Worm (Caenorhabditis elegans) whole organism, L3 larva: ENCODE data around the gene nuo-3.

Experiments used
- ZK546.5 ChIP-seq: sonication (generic microtip); optimal IDR thresholded peaks from 2 replicates; lab custom pipeline; 2017; ENCODE audit warnings: missing biosample characterization, missing genetic modification characterization
- aly-2 ChIP-seq: fragments of 150-350 bp; optimal IDR thresholded peaks from 2 replicates; lab custom pipeline; 2014; ENCODE audit warnings: missing biosample characterization, missing genetic modification characterization
- ama-1 ChIP-seq: fragments of 150-350 bp; optimal IDR thresholded peaks from 2 replicates; lab custom pipeline; 2018
- ceh-16 ChIP-seq: sonication (generic microtip); optimal IDR thresholded peaks from 2 replicates; lab custom pipeline; 2017; ENCODE audit warnings: missing biosample characterization, missing genetic modification characterization
- ceh-82 ChIP-seq: fragments of 150-350 bp; optimal IDR thresholded peaks from 2 replicates; lab custom pipeline; 2014; ENCODE audit warnings: missing biosample characterization, missing genetic modification characterization
- daf-12 ChIP-seq: fragments of 150-350 bp; optimal IDR thresholded peaks from 2 replicates; lab custom pipeline; 2014; ENCODE audit warnings: missing biosample characterization, missing genetic modification reagents, missing genetic modification characterization
- egl-27 ChIP-seq: sonication (generic microtip); optimal IDR thresholded peaks from 4 replicates; lab custom pipeline; 2017; ENCODE audit warnings: missing biosample characterization, missing genetic modification reagents, missing genetic modification characterization
- egl-5 ChIP-seq: fragments of 150-350 bp; optimal IDR thresholded peaks from 2 replicates; lab custom pipeline; 2017; ENCODE audit warnings: missing biosample characterization, missing genetic modification reagents, missing genetic modification characterization, inconsistent platforms
- elt-2 ChIP-seq: sonication (generic microtip); optimal IDR thresholded peaks from 2 replicates; lab custom pipeline; 2016; ENCODE audit warnings: missing genetic modification reagents, mild to moderate bottlenecking, missing genetic modification characterization, missing compliant biosample characterization
- elt-3 ChIP-seq, 3 experiments: fragments of 150-350 bp in 1 of 3; sonication (generic microtip) in 2 of 3; optimal IDR thresholded peaks; 2 replicates in 2 of 3; 4 replicates in 1 of 3; lab custom pipeline; 2014 to 2017; ENCODE audit warnings: missing biosample characterization in 3 of 3, missing genetic modification characterization in 3 of 3
- eor-1 ChIP-seq, 2 experiments: fragments of 150-350 bp; optimal IDR thresholded peaks; 2 replicates each; lab custom pipeline; 2014 to 2018; ENCODE audit warnings: missing biosample characterization in 2 of 2, missing genetic modification characterization in 2 of 2
- fkh-10 ChIP-seq: sonication (generic microtip); optimal IDR thresholded peaks from 2 replicates; lab custom pipeline; 2017; ENCODE audit warnings: missing biosample characterization, missing genetic modification reagents, missing genetic modification characterization
- fkh-2 ChIP-seq: fragments of 150-350 bp; optimal IDR thresholded peaks from 2 replicates; lab custom pipeline; 2014; ENCODE audit warnings: missing biosample characterization, missing genetic modification reagents, missing genetic modification characterization
- fos-1 ChIP-seq: fragments of 150-350 bp; optimal IDR thresholded peaks from 2 replicates; lab custom pipeline; 2014; ENCODE audit warnings: missing biosample characterization, missing genetic modification characterization
- jun-1 ChIP-seq: fragments of 150-350 bp; optimal IDR thresholded peaks from 2 replicates; lab custom pipeline; 2014; ENCODE audit warnings: missing biosample characterization, missing genetic modification reagents, missing genetic modification characterization
- lin-15B ChIP-seq: fragments of 150-350 bp; optimal IDR thresholded peaks from 2 replicates; lab custom pipeline; 2014; ENCODE audit warnings: missing biosample characterization, missing genetic modification characterization
- lin-39 ChIP-seq: fragments of 150-350 bp; optimal IDR thresholded peaks from 2 replicates; lab custom pipeline; 2018; ENCODE audit warnings: missing biosample characterization, missing genetic modification reagents, missing genetic modification characterization
- mdl-1 ChIP-seq: fragments of 150-350 bp; optimal IDR thresholded peaks from 2 replicates; lab custom pipeline; 2014; ENCODE audit warnings: missing biosample characterization, missing genetic modification characterization
- nfya-1 ChIP-seq: sonication (generic microtip); optimal IDR thresholded peaks from 2 replicates; lab custom pipeline; 2017; ENCODE audit warnings: missing genetic modification characterization, mild to moderate bottlenecking, missing compliant biosample characterization, antibody characterized with exemption, moderate library complexity; ENCODE audit not compliant: insufficient read depth
- nhr-12 ChIP-seq: fragments of 150-350 bp; optimal IDR thresholded peaks from 2 replicates; lab custom pipeline; 2014; ENCODE audit warnings: missing biosample characterization, missing genetic modification characterization
- nhr-23 ChIP-seq: fragments of 150-350 bp; optimal IDR thresholded peaks from 2 replicates; lab custom pipeline; 2014; ENCODE audit warnings: missing biosample characterization, missing genetic modification reagents, missing genetic modification characterization
- nhr-237 ChIP-seq: fragments of 150-350 bp; optimal IDR thresholded peaks from 2 replicates; lab custom pipeline; 2014; ENCODE audit warnings: missing biosample characterization, missing genetic modification characterization
- nhr-25 ChIP-seq: sonication (generic microtip); optimal IDR thresholded peaks from 2 replicates; lab custom pipeline; 2017; ENCODE audit warnings: missing biosample characterization, missing genetic modification characterization
- nhr-67 ChIP-seq: fragments of 150-350 bp; optimal IDR thresholded peaks from 2 replicates; lab custom pipeline; 2014; ENCODE audit warnings: missing biosample characterization, missing genetic modification characterization
- nhr-77 ChIP-seq: fragments of 150-350 bp; optimal IDR thresholded peaks from 2 replicates; lab custom pipeline; 2014; ENCODE audit warnings: missing biosample characterization, missing genetic modification characterization
- skn-1 ChIP-seq: fragments of 150-350 bp; optimal IDR thresholded peaks from 2 replicates; lab custom pipeline; 2014; ENCODE audit warnings: missing biosample characterization, missing genetic modification characterization
- snpc-4 ChIP-seq: fragments of 150-350 bp; optimal IDR thresholded peaks from 2 replicates; lab custom pipeline; 2014; ENCODE audit warnings: missing biosample characterization, missing genetic modification characterization
- unc-39 ChIP-seq: sonication (generic microtip); optimal IDR thresholded peaks from 4 replicates; lab custom pipeline; 2017; ENCODE audit warnings: missing biosample characterization, missing genetic modification characterization
- unc-62 ChIP-seq: fragments of 150-350 bp; sonication (generic microtip); optimal IDR thresholded peaks from 4 replicates; lab custom pipeline; 2014; ENCODE audit warnings: missing biosample characterization, missing genetic modification reagents, missing genetic modification characterization
- zag-1 ChIP-seq: fragments of 150-350 bp; optimal IDR thresholded peaks from 2 replicates; lab custom pipeline; 2014; ENCODE audit warnings: missing biosample characterization, missing genetic modification characterization
- ztf-11 ChIP-seq: fragments of 150-350 bp; optimal IDR thresholded peaks from 2 replicates; lab custom pipeline; 2014; ENCODE audit warnings: missing biosample characterization, missing genetic modification characterization
- ztf-4 ChIP-seq: fragments of 150-350 bp; optimal IDR thresholded peaks from 2 replicates; lab custom pipeline; 2014; ENCODE audit warnings: missing biosample characterization, missing genetic modification characterization

nuo-3 gene

DNA sequence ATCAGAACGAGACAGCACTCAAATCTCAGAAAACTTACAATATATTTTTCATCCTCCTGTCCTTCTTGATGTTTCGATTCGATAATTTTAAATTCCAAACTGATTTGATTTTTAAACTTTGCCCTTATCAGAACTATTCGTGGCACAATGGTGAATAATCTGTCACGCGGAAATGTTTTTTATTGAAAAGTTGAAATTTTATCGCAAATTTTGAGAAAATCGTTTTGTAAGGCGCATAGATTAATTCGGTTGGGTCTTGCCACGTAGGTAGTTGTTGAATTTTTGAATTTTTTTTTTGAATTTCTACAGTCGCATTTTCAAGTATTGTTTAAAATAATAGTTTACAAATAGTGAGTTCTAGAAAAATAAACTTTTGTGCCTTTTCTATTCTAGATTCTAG, 36.5 kb downstream of the nuo-3 start, which contains the start of gene ptp-5.2:
ptp-5.2 (minus strand) TSS at position 101 of the 400 bp plus-strand sequence.
- TF ChIP-seq ama-1 = no peak
- no peak for TF ChIP-seq lin-39 (tag; lab: Kevin White, UChicago)
- TF ChIP-seq ceh-82 = no peak
- TF ChIP-seq mdl-1 = no peak
- no peak for TF ChIP-seq nhr-23 (tag; lab: Kevin White, UChicago)
- TF ChIP-seq nhr-67 (tag; lab: Kevin White, UChicago) = no peak
- TF ChIP-seq nfya-1 (tag; lab: Kevin White, UChicago) = no peak
- TF ChIP-seq fkh-10 = no peak
- TF ChIP-seq aly-2 (tag; lab: Kevin White, UChicago) = no peak
- no peak for TF ChIP-seq elt-3 (tag; optimal IDR thresholded peaks at IDR 0.05; lab: Kevin White, UChicago)
- TF ChIP-seq ZK546.5 (tag; lab: Kevin White, UChicago) = no peak
- TF ChIP-seq ztf-4 (tag; lab: Kevin White, UChicago) = no peak
- TF ChIP-seq egl-5 (tag; lab: Kevin White, UChicago) = no peak
- TF ChIP-seq lin-15B (tag; lab: Kevin White, UChicago) = no peak
- TF ChIP-seq nhr-237 (tag; lab: Kevin White, UChicago) = no peak
- no peak for TF ChIP-seq zag-1 (tag; lab: Kevin White, UChicago)
- no peak for TF ChIP-seq ztf-11 (tag; lab: Kevin White, UChicago)
- no peak for TF ChIP-seq snpc-4 (tag; lab: Kevin White, UChicago)

DNA sequence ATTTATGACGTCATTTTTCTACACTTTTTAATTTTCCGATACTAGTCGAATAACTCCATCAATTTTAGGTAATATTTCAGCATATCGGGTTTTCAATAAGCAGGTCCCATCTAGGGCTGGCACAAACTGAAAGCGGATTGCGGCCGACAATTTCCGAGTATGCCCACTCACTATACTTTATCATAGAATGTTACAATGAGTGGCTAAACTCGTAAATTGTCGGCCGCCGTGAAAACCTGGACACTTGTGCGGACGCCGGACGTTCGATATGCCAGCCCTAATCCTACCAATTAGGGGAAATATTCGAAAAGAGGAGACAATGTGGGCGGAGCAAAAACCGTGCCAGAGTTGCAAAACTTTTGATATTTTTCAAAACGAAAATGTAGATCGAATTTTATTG, 37.7 kb downstream of the nuo-3 start:
- TF ChIP-seq elt-3 (tag; optimal IDR thresholded peaks at IDR 0.05; lab: Kevin White, UChicago) (no peak), nhr-77 (tag; lab: Kevin White, UChicago) (no peak), nfya-1 (tag; lab: Kevin White, UChicago) (no peak), ceh-16 (tag; lab: Kevin White, UChicago) (no peak), ceh-82 (no peak), elt-2 (tag; lab: Kevin White, UChicago) (no peak), jun-1 (tag; lab: Kevin White, UChicago) (no peak), skn-1 (no peak), unc-39 (no peak), ztf-4 (tag; lab: Kevin White, UChicago) (no peak), daf-12 (tag; lab: Kevin White, UChicago) (no peak)

DNA sequence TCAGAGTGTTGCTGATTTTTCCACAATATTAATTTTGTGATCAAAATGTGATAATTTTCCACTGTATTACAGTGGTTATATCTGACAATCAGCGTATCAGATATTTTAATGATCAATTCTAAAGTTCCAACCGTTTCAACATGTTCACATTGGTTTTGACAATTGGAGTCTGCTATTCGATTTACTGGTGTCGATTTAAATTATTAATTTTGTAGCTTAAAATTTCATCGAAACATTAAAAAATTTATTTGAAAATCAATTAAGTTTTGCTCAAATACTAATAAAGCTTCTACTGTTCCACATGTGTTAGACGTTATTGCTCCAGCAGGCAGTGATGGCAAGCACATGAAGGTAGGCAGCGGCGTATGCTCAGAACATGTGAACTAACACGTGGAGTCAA, 39.6 kb downstream of the nuo-3 start:
- TF ChIP-seq eor-1 (tag; optimal IDR thresholded peaks at IDR 0.05; lab: Kevin White, UChicago) (no peak), unc-62 (GFP tag; lab: Kevin White, UChicago) (no peak), elt-3 (tag; optimal IDR thresholded peaks at IDR 0.05; lab: Kevin White, UChicago) (no peak), egl-27 (tag; lab: Kevin White, UChicago) (no peak), fos-1 (tag; lab: Kevin White, UChicago) (no peak), nhr-25 (no peak), fkh-2 (tag; lab: Kevin White, UChicago) (no peak), aly-2 (tag; lab: Kevin White, UChicago) (no peak), nhr-12 (tag; lab: Kevin White, UChicago) (no peak), lin-15B (tag; lab: Kevin White, UChicago) (no peak)

DNA sequence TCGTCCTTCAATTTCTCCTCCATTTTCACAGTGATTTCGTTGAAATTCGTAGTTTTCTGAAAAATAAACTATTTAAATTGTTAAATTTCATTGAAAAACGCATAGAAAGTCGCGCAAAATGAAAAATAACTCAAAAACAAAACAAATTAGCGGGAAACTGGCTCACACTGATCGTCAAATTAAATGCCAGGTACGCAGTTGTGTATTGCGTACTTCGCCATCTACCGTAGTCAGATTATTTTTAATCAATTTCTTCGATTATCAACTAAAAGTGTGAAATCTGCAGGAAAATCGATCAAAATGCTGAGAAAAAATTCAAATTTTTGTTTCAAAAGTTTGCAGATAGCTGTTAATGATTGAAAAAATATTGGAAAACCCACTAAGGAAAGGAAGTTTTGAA, 42.4 kb downstream of the nuo-3 start, which contains the start of gene Y57G11C.499:
Y57G11C.499 (minus strand) TSS at position 23 of the 400 bp plus-strand sequence.
- TF ChIP-seq unc-39 (no peak), ceh-16 (tag; lab: Kevin White, UChicago) (no peak)
- TF ChIP-seq, all 47 proteins: peak for 0
